Worm (Caenorhabditis elegans): ENCODE measurements around the gene K10D11.6.

DNA sequence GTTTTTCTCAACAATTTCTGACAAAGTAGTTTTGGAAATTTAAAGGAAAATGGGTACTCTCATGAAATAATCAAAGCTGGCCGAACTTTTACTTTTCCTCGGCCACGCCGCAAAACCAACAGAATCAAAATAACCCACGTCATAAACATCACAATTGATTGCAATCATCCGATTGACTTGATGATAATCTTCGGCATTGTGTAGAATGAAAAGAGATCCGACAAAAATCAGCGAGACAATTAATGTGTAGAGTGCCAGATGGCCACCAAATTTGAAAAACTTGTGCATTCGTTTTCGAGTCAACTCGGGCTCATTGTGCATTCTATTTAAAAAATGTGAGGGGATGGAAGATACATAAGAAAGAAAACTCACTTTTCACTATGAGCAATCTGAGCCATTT lies 47.6 kb upstream of the K10D11.6 start:
- TF ChIP-seq ceh-91 (GFP tag; IDR thresholded peaks at IDR 0.05) (no peak), mxl-1 (tag; optimal IDR thresholded peaks at IDR 0.05) (no peak), nfya-1 (tag; optimal IDR thresholded peaks at IDR 0.05; ENCODE audit: borderline replicate concordance, insufficient read depth) (no peak), nhr-90 (tag; optimal IDR thresholded peaks at IDR 0.05) (no peak)
